Worm (Caenorhabditis elegans): ENCODE measurements around the gene dpy-23.

dpy-23 gene

ce11 chrX:4400296-4400695 lies 11.1 kb downstream of the dpy-23 start:
- TF ChIP-seq tbx-8 (GFP tag; optimal IDR thresholded peaks at IDR 0.05) (no peak), lsy-2 (tag; optimal IDR thresholded peaks at IDR 0.05) (no peak), nhr-28 (tag; optimal IDR thresholded peaks at IDR 0.05) (no peak), ceh-43 (GFP tag; optimal IDR thresholded peaks at IDR 0.05) (no peak), M03D4.4 (tag; optimal IDR thresholded peaks at IDR 0.05) (no peak), nhr-12 (tag; optimal IDR thresholded peaks at IDR 0.05) (no peak), mep-1 (tag; optimal IDR thresholded peaks at IDR 0.05) (no peak), blmp-1 (tag; optimal IDR thresholded peaks at IDR 0.05) (no peak), lin-13 (tag; optimal IDR thresholded peaks at IDR 0.05) (no peak), unc-39 (tag; optimal IDR thresholded peaks at IDR 0.05) (no peak), unc-62 (GFP tag; optimal IDR thresholded peaks at IDR 0.05) (no peak), flh-1 (GFP tag; optimal IDR thresholded peaks at IDR 0.05) (no peak), pha-4 (tag; optimal IDR thresholded peaks at IDR 0.05) (no peak), mls-2 (tag; optimal IDR thresholded peaks at IDR 0.05) (no peak), mab-5 (tag; optimal IDR thresholded peaks at IDR 0.05) (no peak), ceh-83 (GFP tag; optimal IDR thresholded peaks at IDR 0.05) (no peak)

ce11 chrX:4402854-4403253 lies 13.7 kb downstream of the dpy-23 start, which contains the start of gene D1079.1:
TSS of gene D1079.1 (plus strand) at chrX:4403154.
- TF ChIP-seq nhr-28 (tag; optimal IDR thresholded peaks at IDR 0.05) = no peak
- TF ChIP-seq tbx-8 (GFP tag; optimal IDR thresholded peaks at IDR 0.05) = no peak
- no peak for TF ChIP-seq mab-5 (tag; optimal IDR thresholded peaks at IDR 0.05)
- TF ChIP-seq ceh-39 (tag; optimal IDR thresholded peaks at IDR 0.05) = no peak
- no peak for TF ChIP-seq blmp-1 (tag; optimal IDR thresholded peaks at IDR 0.05)
- TF ChIP-seq sptf-1 (tag; optimal IDR thresholded peaks at IDR 0.05) = no peak
- TF ChIP-seq drap-1 (GFP tag; optimal IDR thresholded peaks at IDR 0.05) = no peak
- no peak for TF ChIP-seq lsy-2 (tag; optimal IDR thresholded peaks at IDR 0.05)
- TF ChIP-seq hlh-1 (tag; optimal IDR thresholded peaks at IDR 0.05) = no peak
- no peak for TF ChIP-seq pha-4 (tag; optimal IDR thresholded peaks at IDR 0.05)
- TF ChIP-seq unc-120 (tag; optimal IDR thresholded peaks at IDR 0.05; ENCODE audit: poor library complexity, severe bottlenecking) = no peak
- TF ChIP-seq ham-2 (GFP tag; optimal IDR thresholded peaks at IDR 0.05) = no peak
- TF ChIP-seq lin-32 (GFP tag; optimal IDR thresholded peaks at IDR 0.05) = no peak
- no peak for TF ChIP-seq ceh-43 (GFP tag; optimal IDR thresholded peaks at IDR 0.05)
- TF ChIP-seq mls-2 (tag; optimal IDR thresholded peaks at IDR 0.05) = no peak
- no peak for TF ChIP-seq ces-1 (GFP tag; optimal IDR thresholded peaks at IDR 0.05)
- no peak for TF ChIP-seq bed-3 (GFP tag; optimal IDR thresholded peaks at IDR 0.05)
- TF ChIP-seq nhr-2 (tag; optimal IDR thresholded peaks at IDR 0.05) = no peak

ce11 chrX:4404717-4405116 lies 15.6 kb downstream of the dpy-23 start:
- TF ChIP-seq ztf-11 (tag; optimal IDR thresholded peaks at IDR 0.05) = no peak
- no peak for TF ChIP-seq ceh-43 (GFP tag; optimal IDR thresholded peaks at IDR 0.05)
- no peak for TF ChIP-seq nhr-12 (tag; optimal IDR thresholded peaks at IDR 0.05)
- TF ChIP-seq M03D4.4 (tag; optimal IDR thresholded peaks at IDR 0.05) = no peak
- no peak for TF ChIP-seq ceh-83 (GFP tag; optimal IDR thresholded peaks at IDR 0.05)
- TF ChIP-seq blmp-1 (tag; optimal IDR thresholded peaks at IDR 0.05) = no peak
- no peak for TF ChIP-seq ces-1 (GFP tag; optimal IDR thresholded peaks at IDR 0.05)
- TF ChIP-seq hlh-1 (tag; optimal IDR thresholded peaks at IDR 0.05) = no peak
- TF ChIP-seq cnd-1 (tag; optimal IDR thresholded peaks at IDR 0.05) = no peak
- TF ChIP-seq sem-2 (GFP tag; optimal IDR thresholded peaks at IDR 0.05) = no peak
- TF ChIP-seq unc-120 (tag; optimal IDR thresholded peaks at IDR 0.05; ENCODE audit: poor library complexity, severe bottlenecking) = no peak
- TF ChIP-seq zip-8 (tag; optimal IDR thresholded peaks at IDR 0.05) = no peak

- no peak for TF ChIP-seq lsy-2 (tag; optimal IDR thresholded peaks at IDR 0.05)
- no peak for TF ChIP-seq sem-2 (GFP tag; optimal IDR thresholded peaks at IDR 0.05)
- no peak for TF ChIP-seq ham-2 (GFP tag; optimal IDR thresholded peaks at IDR 0.05)
- no peak for TF ChIP-seq nhr-76 (tag; optimal IDR thresholded peaks at IDR 0.05)
Observed at ce11 chrX:4408466-4408865, 19.3 kb downstream of the dpy-23 start.

- no peak for TF ChIP-seq snpc-4 (tag; optimal IDR thresholded peaks at IDR 0.05)
Observed at ce11 chrX:4409591-4410279, 20.6 kb downstream of the dpy-23 start.

All from whole organism, mixed stage, embryonic.